Worm (Caenorhabditis elegans) whole organism, L1 larva: Measurements from ENCODE around the gene tsct-1.
A peak's percentile ranks its signal among the peaks of the same experiment; 100 is the strongest.

ENCODE experiments used
- C04F5.9 ChIP-seq: sonication (generic microtip); optimal IDR thresholded peaks from 2 replicates; lab custom pipeline; 2016; ENCODE audit warnings: missing genetic modification characterization, missing compliant biosample characterization
- C16A3.4 ChIP-seq: fragments of 150-350 bp; optimal IDR thresholded peaks from 2 replicates; lab custom pipeline; 2014; ENCODE audit warnings: missing biosample characterization, missing genetic modification characterization
- blmp-1 ChIP-seq: fragments of 150-350 bp; optimal IDR thresholded peaks from 2 replicates; lab custom pipeline; 2014; ENCODE audit warnings: missing biosample characterization, missing genetic modification characterization
- ceh-8 ChIP-seq: fragments of 200-800 bp; sonication (Bioruptor generic); optimal IDR thresholded peaks from 2 replicates; lab custom pipeline; 2018; ENCODE audit warnings: mild to moderate bottlenecking, missing genetic modification characterization, moderate library complexity, missing compliant biosample characterization
- ceh-82 ChIP-seq, 3 experiments: fragments of 150-350 bp in 1 of 3; sonication (generic microtip) in 2 of 3; optimal IDR thresholded peaks; 2 replicates each; lab custom pipeline; 2014 to 2017; ENCODE audit warnings: missing biosample characterization in 3 of 3, missing genetic modification characterization in 3 of 3
- dpl-1 ChIP-seq, 3 experiments: fragments of 150-350 bp in 2 of 3; sonication (generic microtip) in 1 of 3; optimal IDR thresholded peaks; 2 replicates each; lab custom pipeline; 2014 to 2017; ENCODE audit warnings: missing biosample characterization in 3 of 3, missing genetic modification characterization in 3 of 3, missing genetic modification reagents in 3 of 3
- dsc-1 ChIP-seq: sonication (generic microtip); optimal IDR thresholded peaks from 2 replicates; lab custom pipeline; 2016; ENCODE audit warnings: mild to moderate bottlenecking, missing genetic modification characterization, missing compliant biosample characterization
- efl-1 ChIP-seq, 4 experiments: fragments of 150-350 bp; optimal IDR thresholded peaks in 3 of 4; peaks in 1 of 4; 1 replicate in 1 of 4; 2 replicates in 3 of 4; lab custom pipeline; 2014; ENCODE audit warnings: missing biosample characterization in 2 of 4, missing genetic modification characterization in 2 of 4, missing genetic modification reagents in 2 of 4
- elt-2 ChIP-seq: sonication (generic microtip); optimal IDR thresholded peaks from 2 replicates; lab custom pipeline; 2016; ENCODE audit warnings: missing genetic modification characterization, mild to moderate bottlenecking, inconsistent platforms, missing compliant biosample characterization, missing genetic modification reagents
- elt-3 ChIP-seq, 6 experiments: fragments of 150-350 bp in 1 of 6; sonication (generic microtip); optimal IDR thresholded peaks; 2 replicates each; lab custom pipeline; 2017 to 2018; ENCODE audit warnings: missing biosample characterization in 6 of 6, missing genetic modification characterization in 6 of 6, inconsistent platforms in 1 of 6
- fkh-4 ChIP-seq: sonication (generic microtip); optimal IDR thresholded peaks from 2 replicates; lab custom pipeline; 2016; ENCODE audit warnings: missing compliant biosample characterization, missing genetic modification characterization, borderline replicate concordance
- fkh-8 ChIP-seq: sonication (generic microtip); optimal IDR thresholded peaks from 2 replicates; lab custom pipeline; 2016; ENCODE audit warnings: mild to moderate bottlenecking, missing genetic modification characterization, missing compliant biosample characterization
- hlh-17 ChIP-seq: fragments of 200-800 bp; sonication (Bioruptor generic); optimal IDR thresholded peaks from 2 replicates; lab custom pipeline; 2018; ENCODE audit warnings: missing genetic modification characterization, mild to moderate bottlenecking, missing compliant biosample characterization, moderate library complexity, borderline replicate concordance
- irx-1 ChIP-seq: sonication (generic microtip); optimal IDR thresholded peaks from 2 replicates; lab custom pipeline; 2016; ENCODE audit warnings: missing genetic modification characterization, missing compliant biosample characterization
- lin-13 ChIP-seq: fragments of 150-350 bp; optimal IDR thresholded peaks from 2 replicates; lab custom pipeline; 2014; ENCODE audit warnings: missing biosample characterization, missing genetic modification reagents, missing genetic modification characterization
- lin-14 ChIP-seq: fragments of 200-800 bp; sonication (Bioruptor generic); optimal IDR thresholded peaks from 2 replicates; lab custom pipeline; 2018; ENCODE audit warnings: mild to moderate bottlenecking, missing genetic modification characterization, moderate library complexity, missing compliant biosample characterization
- lin-15B ChIP-seq: fragments of 150-350 bp; sonication (generic microtip); optimal IDR thresholded peaks from 3 replicates; lab custom pipeline; 2014; ENCODE audit warnings: missing biosample characterization, missing genetic modification characterization
- lin-35 ChIP-seq, 2 experiments: fragments of 150-350 bp; optimal IDR thresholded peaks; 2 replicates each; lab custom pipeline; 2014; ENCODE audit warnings: missing biosample characterization in 2 of 2, missing genetic modification characterization in 2 of 2, missing genetic modification reagents in 2 of 2
- lir-3 ChIP-seq: sonication (generic microtip); optimal IDR thresholded peaks from 2 replicates; lab custom pipeline; 2016; ENCODE audit warnings: mild to moderate bottlenecking, missing genetic modification characterization, moderate library complexity, missing compliant biosample characterization; ENCODE audit not compliant: poor library complexity
- lsy-2 ChIP-seq, 2 experiments: fragments of 150-350 bp; optimal IDR thresholded peaks; 2 replicates each; lab custom pipeline; 2014; ENCODE audit warnings: missing biosample characterization in 2 of 2, missing genetic modification characterization in 2 of 2
- mdl-1 ChIP-seq, 2 experiments: fragments of 150-350 bp; optimal IDR thresholded peaks; 2 replicates each; lab custom pipeline; 2014 to 2017; ENCODE audit warnings: missing biosample characterization in 2 of 2, missing genetic modification characterization in 2 of 2, inconsistent platforms in 1 of 2
- mef-2 ChIP-seq: fragments of 150-350 bp; optimal IDR thresholded peaks from 2 replicates; lab custom pipeline; 2014; ENCODE audit warnings: missing biosample characterization, missing genetic modification characterization
- mep-1 ChIP-seq: fragments of 150-350 bp; optimal IDR thresholded peaks from 2 replicates; lab custom pipeline; 2014; ENCODE audit warnings: missing biosample characterization, missing genetic modification characterization
- nhr-19 ChIP-seq: fragments of 200-800 bp; sonication (Bioruptor generic); conservative IDR thresholded peaks from 2 replicates; pipeline ENCODE4 v1.3.6; 2022; ENCODE audit warnings: missing genetic modification characterization, missing compliant biosample characterization
- nhr-20 ChIP-seq: sonication (generic microtip); optimal IDR thresholded peaks from 2 replicates; lab custom pipeline; 2016; ENCODE audit warnings: mild to moderate bottlenecking, missing genetic modification characterization, missing compliant biosample characterization
- nhr-28 ChIP-seq: fragments of 150-350 bp; optimal IDR thresholded peaks from 2 replicates; lab custom pipeline; 2014; ENCODE audit warnings: missing biosample characterization, missing genetic modification characterization
- nhr-47 ChIP-seq: sonication (generic microtip); optimal IDR thresholded peaks from 2 replicates; lab custom pipeline; 2016; ENCODE audit warnings: mild to moderate bottlenecking, missing genetic modification characterization, moderate library complexity, missing compliant biosample characterization
- nhr-71 ChIP-seq: sonication (generic microtip); optimal IDR thresholded peaks from 2 replicates; lab custom pipeline; 2016; ENCODE audit warnings: mild to moderate bottlenecking, missing genetic modification characterization, moderate library complexity, missing compliant biosample characterization
- nhr-76 ChIP-seq: sonication (generic microtip); optimal IDR thresholded peaks from 2 replicates; lab custom pipeline; 2017; ENCODE audit warnings: missing biosample characterization, missing genetic modification characterization
- nhr-90 ChIP-seq: sonication (generic microtip); optimal IDR thresholded peaks from 2 replicates; lab custom pipeline; 2016; ENCODE audit warnings: mild to moderate bottlenecking, missing genetic modification characterization, missing compliant biosample characterization; ENCODE audit not compliant: poor library complexity
- pax-3 ChIP-seq: fragments of 200-800 bp; sonication (Bioruptor generic); optimal IDR thresholded peaks from 2 replicates; lab custom pipeline; 2018; ENCODE audit warnings: mild to moderate bottlenecking, missing genetic modification characterization, moderate library complexity, missing compliant biosample characterization
- rnt-1 ChIP-seq: sonication (generic microtip); optimal IDR thresholded peaks from 2 replicates; lab custom pipeline; 2016; ENCODE audit warnings: mild to moderate bottlenecking, missing genetic modification characterization, moderate library complexity, missing compliant biosample characterization
- skn-1 ChIP-seq: fragments of 150-350 bp; optimal IDR thresholded peaks from 2 replicates; lab custom pipeline; 2014; ENCODE audit warnings: missing biosample characterization, missing genetic modification characterization
- snu-23 ChIP-seq: sonication (generic microtip); optimal IDR thresholded peaks from 2 replicates; lab custom pipeline; 2016; ENCODE audit warnings: missing genetic modification characterization, missing compliant biosample characterization
- sup-37 ChIP-seq: fragments of 200-800 bp; sonication (Bioruptor generic); optimal IDR thresholded peaks from 2 replicates; lab custom pipeline; 2018; ENCODE audit warnings: mild to moderate bottlenecking, missing genetic modification characterization, missing compliant biosample characterization
- swsn-7 ChIP-seq: sonication (generic microtip); optimal IDR thresholded peaks from 2 replicates; lab custom pipeline; 2016; ENCODE audit warnings: missing genetic modification characterization, missing compliant biosample characterization
- tbx-2 ChIP-seq: sonication (generic microtip); optimal IDR thresholded peaks from 2 replicates; lab custom pipeline; 2016; ENCODE audit warnings: missing genetic modification characterization, missing compliant biosample characterization
- unc-130 ChIP-seq: fragments of 150-350 bp; optimal IDR thresholded peaks from 2 replicates; lab custom pipeline; 2017; ENCODE audit warnings: missing biosample characterization, missing genetic modification characterization, inconsistent platforms
- unc-30 ChIP-seq: sonication (generic microtip); optimal IDR thresholded peaks from 2 replicates; lab custom pipeline; 2017; ENCODE audit warnings: missing biosample characterization, missing genetic modification characterization
- unc-62 ChIP-seq: fragments of 150-350 bp; optimal IDR thresholded peaks from 2 replicates; lab custom pipeline; 2014; ENCODE audit warnings: missing biosample characterization, missing genetic modification reagents, missing genetic modification characterization
- unc-98 ChIP-seq: fragments of 200-800 bp; sonication (Bioruptor generic); IDR thresholded peaks from 2 replicates; pipeline ENCODE4 v1.3.6; 2022; ENCODE audit warnings: missing genetic modification characterization, missing compliant biosample characterization
- vab-15 ChIP-seq: sonication (generic microtip); optimal IDR thresholded peaks from 2 replicates; lab custom pipeline; 2017; ENCODE audit warnings: missing genotype, mild to moderate bottlenecking, missing genetic modification characterization, missing compliant biosample characterization
- xbp-1 ChIP-seq: sonication (generic microtip); optimal IDR thresholded peaks from 2 replicates; lab custom pipeline; 2016; ENCODE audit warnings: missing genetic modification characterization, missing compliant biosample characterization
- zag-1 ChIP-seq: fragments of 150-350 bp; optimal IDR thresholded peaks from 2 replicates; lab custom pipeline; 2014; ENCODE audit warnings: missing biosample characterization, missing genetic modification characterization
- ztf-4 ChIP-seq: fragments of 150-350 bp; optimal IDR thresholded peaks from 2 replicates; lab custom pipeline; 2014; ENCODE audit warnings: missing biosample characterization, missing genetic modification characterization

The tsct-1 gene

DNA sequence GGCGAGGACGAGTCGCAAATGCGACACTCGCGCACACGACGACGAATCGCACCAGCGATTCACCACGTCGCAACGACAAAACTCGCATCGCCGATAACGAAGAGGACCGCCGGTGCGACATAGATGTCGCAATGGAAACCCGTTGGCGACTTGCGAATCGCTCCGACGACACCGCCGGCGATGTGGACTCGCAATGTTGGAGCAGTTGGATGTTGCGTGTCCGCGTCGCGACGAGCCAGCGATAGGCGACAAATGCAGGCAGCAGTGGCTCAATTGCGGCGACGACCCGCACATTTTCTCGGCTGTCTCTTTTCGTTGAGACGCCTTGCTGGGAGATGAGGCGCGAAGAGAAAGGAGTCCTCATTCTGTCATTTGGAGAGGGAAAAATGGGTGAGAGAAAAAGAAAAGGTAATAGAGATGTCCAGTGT is 18.3 kb downstream of the tsct-1 start (continued):
- no peak for TF ChIP-seq elt-3 (tag; optimal IDR thresholded peaks at IDR 0.05; lab: Kevin White, UChicago)
- TF ChIP-seq nhr-76 (tag; lab: Kevin White, UChicago) = no peak
- TF ChIP-seq sup-37 = no peak
- TF ChIP-seq unc-30 (tag; lab: Kevin White, UChicago) = no peak
- peak; percentile 79 for TF ChIP-seq blmp-1
- peak; percentile 43 for TF ChIP-seq rnt-1 (tag; lab: Kevin White, UChicago)
- TF ChIP-seq pax-3 (tag; lab: Kevin White, UChicago) = peak; percentile 73
- no peak for TF ChIP-seq unc-62 (GFP tag; lab: Kevin White, UChicago)
- no peak for TF ChIP-seq zag-1 (tag; lab: Kevin White, UChicago)
- TF ChIP-seq nhr-20 = peak; percentile 43
- TF ChIP-seq irx-1 (tag; lab: Kevin White, UChicago) = peak; percentile 9
- TF ChIP-seq ztf-4 (tag; lab: Kevin White, UChicago) = no peak
- no peak for TF ChIP-seq C04F5.9 (tag; lab: Kevin White, UChicago)
- TF ChIP-seq vab-15 = no peak
- no peak for TF ChIP-seq nhr-28
- peak; percentile 75 for TF ChIP-seq nhr-47 (tag; lab: Kevin White, UChicago)
- no peak for TF ChIP-seq mef-2 (tag; lab: Kevin White, UChicago)
- TF ChIP-seq ceh-82 (tag; optimal IDR thresholded peaks at IDR 0.05; lab: Kevin White, UChicago) = peak in 2 of 3 experiments; percentile 25 to 34
- peak; percentile 17 for TF ChIP-seq skn-1 (tag; lab: Kevin White, UChicago)
- TF ChIP-seq swsn-7 (tag; lab: Kevin White, UChicago) = peak; percentile 60
- peak; percentile 27 for TF ChIP-seq tbx-2
- no peak for TF ChIP-seq unc-98
- TF ChIP-seq nhr-19 (GFP tag; lab: Robert Waterston, UW) = peak; percentile 24; the same call in 1 of the 2 replicates
- peak; percentile 75 for TF ChIP-seq lin-14 (GFP tag; lab: Kevin White, UChicago)

DNA sequence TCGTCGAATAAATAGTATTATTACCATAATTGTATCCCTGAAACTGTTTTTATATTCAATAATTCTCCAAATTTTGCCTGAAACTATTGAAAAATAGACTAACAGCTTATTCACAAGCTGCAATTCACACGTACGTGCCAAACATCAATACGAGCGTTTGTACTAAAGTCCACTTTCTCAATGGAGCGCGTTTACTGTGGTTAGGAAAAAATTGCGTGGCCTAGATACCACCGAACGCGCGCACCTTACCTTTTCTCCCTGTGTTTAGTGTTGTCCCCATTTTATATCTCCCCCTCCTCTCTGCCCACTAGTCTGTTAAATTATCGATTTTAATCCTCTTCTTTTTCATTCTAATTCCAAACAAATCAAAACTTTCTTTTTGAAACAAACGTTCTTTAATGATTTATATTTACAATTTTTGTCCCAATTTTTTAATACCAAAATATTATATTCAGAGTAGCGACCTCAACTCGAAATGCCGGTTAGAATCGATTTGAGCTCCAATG is 20.4 kb downstream of the tsct-1 start, which contains the start of the genes T18D3.9 and T18D3.1:
T18D3.9 (minus strand) TSS at position 168 of the 506 bp plus-strand sequence.
T18D3.1 (plus strand) TSS at position 456 of the 506 bp plus-strand sequence.
- TF ChIP-seq unc-130 (tag; lab: Kevin White, UChicago) (peak; percentile 12), lsy-2 (tag; optimal IDR thresholded peaks at IDR 0.05; lab: Kevin White, UChicago) (peak; percentile 22 to 45), pax-3 (tag; lab: Kevin White, UChicago) (no peak), C16A3.4 (tag; lab: Kevin White, UChicago) (peak; percentile 56), fkh-4 (tag; lab: Kevin White, UChicago) (no peak), xbp-1 (peak; percentile 17), unc-62 (GFP tag; lab: Kevin White, UChicago) (no peak), lin-13 (GFP tag; lab: Kevin White, UChicago) (peak; percentile 35), nhr-71 (peak; percentile 37), swsn-7 (tag; lab: Kevin White, UChicago) (peak; percentile 14), tbx-2 (peak; percentile 23), lin-35 (GFP tag; optimal IDR thresholded peaks at IDR 0.05; lab: Kevin White, UChicago) (peak; percentile 21 to 45), fkh-8 (peak; percentile 63), nhr-20 (peak; percentile 51), dpl-1 (GFP tag; optimal IDR thresholded peaks at IDR 0.05; lab: Kevin White, UChicago) (peak in 2 of 3 experiments; percentile 28 to 34), snu-23 (GFP tag; lab: Kevin White, UChicago) (peak; percentile 49), ceh-8 (GFP tag; lab: Kevin White, UChicago) (no peak), nhr-90 (tag; lab: Kevin White, UChicago) (peak; percentile 36), efl-1 (optimal IDR thresholded peaks at IDR 0.05; lab: Kevin White, UChicago) (peak; percentile 9 to 25), efl-1 (GFP tag; optimal IDR thresholded peaks at IDR 0.05 in 1 of 2; lab: Kevin White, UChicago) (peak in 1 of 2 experiments; percentile 65), mdl-1 (tag; optimal IDR thresholded peaks at IDR 0.05; lab: Kevin White, UChicago) (peak in 1 of 2 experiments; percentile 20), mep-1 (tag; lab: Kevin White, UChicago) (peak; percentile 58), elt-2 (tag; lab: Kevin White, UChicago) (no peak), skn-1 (tag; lab: Kevin White, UChicago) (peak; percentile 27), elt-3 (tag; optimal IDR thresholded peaks at IDR 0.05; lab: Kevin White, UChicago) (peak in 2 of 6 experiments; percentile 52), lir-3 (tag; lab: Kevin White, UChicago) (peak; percentile 1), blmp-1 (peak; percentile 68), lin-15B (tag; lab: Kevin White, UChicago) (no peak), nhr-47 (tag; lab: Kevin White, UChicago) (peak; percentile 44), hlh-17 (GFP tag; lab: Kevin White, UChicago) (no peak), dsc-1 (tag; lab: Kevin White, UChicago) (peak; percentile 10), lin-14 (GFP tag; lab: Kevin White, UChicago) (peak; percentile 79)
